Fruit fly (Drosophila melanogaster) whole organism, embryonic: ENCODE data around the gene Ssk.

Experiments used
- CG10366 ChIP-seq: fragments of 200-800 bp; sonication (Bioruptor generic); IDR thresholded peaks from 2 replicates; pipeline ENCODE4 v1.3.6; 2022; ENCODE audit warnings: missing biosample characterization, missing genetic modification characterization
- CG11085 ChIP-seq: fragments of 200-800 bp; sonication (Bioruptor generic); IDR thresholded peaks from 2 replicates; pipeline ENCODE4 v1.3.6; 2022; ENCODE audit warnings: missing biosample characterization, missing genetic modification characterization
- CG11456 ChIP-seq: fragments of 200-800 bp; sonication (Bioruptor generic); IDR thresholded peaks from 3 replicates; pipeline ENCODE4 v1.3.6; 2022; ENCODE audit warnings: missing biosample characterization, missing genetic modification characterization
- CG12942 ChIP-seq: fragments of 200-800 bp; sonication (Bioruptor generic); optimal IDR thresholded peaks from 3 replicates; lab custom pipeline; 2016; ENCODE audit warnings: missing biosample characterization, missing genetic modification characterization
- CG13775 ChIP-seq: fragments of 200-800 bp; sonication (Bioruptor generic); optimal IDR thresholded peaks from 3 replicates; lab custom pipeline; 2017; ENCODE audit warnings: missing biosample characterization, mild to moderate bottlenecking, missing genetic modification characterization
- CG14860 ChIP-seq: fragments of 200-800 bp; sonication (Bioruptor generic); IDR thresholded peaks from 3 replicates; pipeline ENCODE4 v1.3.6; 2022; ENCODE audit warnings: missing biosample characterization, missing genetic modification characterization; ENCODE audit not compliant: partially characterized antibody
- CG15269 ChIP-seq: fragments of 200-800 bp; sonication (Bioruptor generic); optimal IDR thresholded peaks from 2 replicates; lab custom pipeline; 2018; ENCODE audit warnings: missing biosample characterization, mild to moderate bottlenecking, missing genetic modification characterization, moderate library complexity
- CG1602 ChIP-seq: fragments of 200-800 bp; sonication (Bioruptor generic); optimal IDR thresholded peaks from 3 replicates; lab custom pipeline; 2016; ENCODE audit warnings: missing biosample characterization, missing genetic modification characterization
- CG16813 ChIP-seq: fragments of 200-800 bp; sonication (Bioruptor generic); IDR thresholded peaks from 3 replicates; pipeline ENCODE4 v1.3.6; 2022; ENCODE audit warnings: missing biosample characterization, missing genetic modification characterization; ENCODE audit not compliant: partially characterized antibody
- CG18599 ChIP-seq: fragments of 200-800 bp; sonication (Bioruptor generic); optimal IDR thresholded peaks from 3 replicates; lab custom pipeline; 2017; ENCODE audit warnings: missing biosample characterization, missing genetic modification characterization, mild to moderate bottlenecking, moderate library complexity, missing genetic modification reagents
- CG2120 ChIP-seq: fragments of 200-800 bp; sonication (Bioruptor generic); optimal IDR thresholded peaks from 3 replicates; lab custom pipeline; 2016; ENCODE audit warnings: missing biosample characterization, missing genetic modification characterization
- CG33557 ChIP-seq: fragments of 200-800 bp; sonication (Bioruptor generic); optimal IDR thresholded peaks from 2 replicates; lab custom pipeline; 2019; ENCODE audit warnings: missing biosample characterization, mild to moderate bottlenecking, missing genetic modification characterization, moderate library complexity
- CG3995 ChIP-seq: fragments of 200-800 bp; sonication (Bioruptor generic); optimal IDR thresholded peaks from 3 replicates; lab custom pipeline; 2016; ENCODE audit warnings: missing biosample characterization, missing genetic modification characterization
- CG4854 ChIP-seq: fragments of 200-800 bp; sonication (Bioruptor generic); optimal IDR thresholded peaks from 2 replicates; lab custom pipeline; 2016; ENCODE audit warnings: missing biosample characterization, missing genetic modification characterization, inconsistent platforms
- CG6175 ChIP-seq: fragments of 200-800 bp; sonication (Bioruptor generic); IDR thresholded peaks from 3 replicates; pipeline ENCODE4 v1.3.6; 2022; ENCODE audit warnings: missing biosample characterization, missing genetic modification characterization
- CG6272 ChIP-seq: fragments of 200-800 bp; sonication (Bioruptor generic); IDR thresholded peaks from 2 replicates; pipeline ENCODE4 v1.3.6; 2022; ENCODE audit warnings: missing biosample characterization, missing genetic modification characterization
- CG7928 ChIP-seq: fragments of 200-800 bp; sonication (Bioruptor generic); optimal IDR thresholded peaks from 2 replicates; lab custom pipeline; 2017; ENCODE audit warnings: missing biosample characterization, mild to moderate bottlenecking, missing genetic modification characterization
- CG9817 ChIP-seq: fragments of 200-800 bp; sonication (Bioruptor generic); optimal IDR thresholded peaks from 2 replicates; lab custom pipeline; 2018; ENCODE audit warnings: missing biosample characterization, mild to moderate bottlenecking, missing genetic modification characterization, moderate library complexity
- CkIIα-i1 ChIP-seq: fragments of 200-800 bp; sonication (Bioruptor generic); IDR thresholded peaks from 2 replicates; pipeline ENCODE4 v1.3.6; 2022; ENCODE audit warnings: missing biosample characterization, missing genetic modification characterization
- Dad ChIP-seq: fragments of 200-800 bp; sonication (Bioruptor generic); optimal IDR thresholded peaks from 3 replicates; lab custom pipeline; 2016; ENCODE audit warnings: missing biosample characterization, missing genetic modification characterization
- Dbx ChIP-seq: fragments of 200-800 bp; sonication (Bioruptor generic); IDR thresholded peaks from 3 replicates; pipeline ENCODE4 v1.3.6; 2022; ENCODE audit warnings: missing biosample characterization, missing genetic modification characterization
- Dip3 ChIP-seq: fragments of 200-800 bp; sonication (Bioruptor generic); optimal IDR thresholded peaks from 3 replicates; lab custom pipeline; 2016; ENCODE audit warnings: missing biosample characterization, missing genetic modification characterization
- Eip74EF ChIP-seq, 2 experiments: fragments of 200-800 bp in 1 of 2; fragments of >200 bp in 1 of 2; sonication (Bioruptor generic) in 1 of 2; optimal IDR thresholded peaks; 2 replicates each; lab custom pipeline; 2017 to 2019; ENCODE audit warnings: missing biosample characterization in 2 of 2, missing genetic modification characterization in 2 of 2, mild to moderate bottlenecking in 1 of 2, moderate library complexity in 1 of 2
- Elba2 ChIP-seq: fragments of 200-800 bp; sonication (Bioruptor generic); optimal IDR thresholded peaks from 3 replicates; lab custom pipeline; 2016; ENCODE audit warnings: missing biosample characterization, missing genetic modification characterization
- Gug ChIP-seq: fragments of 200-800 bp; sonication (Bioruptor generic); IDR thresholded peaks from 4 replicates; pipeline ENCODE4 v1.3.6; 2022; ENCODE audit warnings: missing biosample characterization, missing genetic modification characterization
- HHEX ChIP-seq: fragments of 200-800 bp; sonication (Bioruptor generic); optimal IDR thresholded peaks from 3 replicates; lab custom pipeline; 2017; ENCODE audit warnings: missing biosample characterization, mild to moderate bottlenecking, missing genetic modification characterization, missing genetic modification reagents
- HmgD ChIP-seq: fragments of 200-800 bp; sonication (Bioruptor generic); optimal IDR thresholded peaks from 3 replicates; lab custom pipeline; 2016; ENCODE audit warnings: missing biosample characterization, missing genetic modification characterization
- Hmx ChIP-seq: fragments of 200-800 bp; sonication (Bioruptor generic); optimal IDR thresholded peaks from 2 replicates; lab custom pipeline; 2016; ENCODE audit warnings: missing biosample characterization, missing genetic modification characterization
- Hr3 ChIP-seq: fragments of 200-800 bp; sonication (Bioruptor generic); optimal IDR thresholded peaks from 3 replicates; lab custom pipeline; 2016; ENCODE audit warnings: missing biosample characterization, missing genetic modification characterization
- Hsf ChIP-seq: fragments of 200-800 bp; sonication (Bioruptor generic); optimal IDR thresholded peaks from 3 replicates; lab custom pipeline; 2016; ENCODE audit warnings: missing biosample characterization, missing genetic modification characterization
- Jarid2 ChIP-seq: fragments of 200-800 bp; sonication (Bioruptor generic); optimal IDR thresholded peaks from 3 replicates; lab custom pipeline; 2017; ENCODE audit warnings: mild to moderate bottlenecking, missing biosample characterization, missing genetic modification reagents, missing genetic modification characterization
- Opbp ChIP-seq: fragments of 200-800 bp; sonication (Bioruptor generic); IDR thresholded peaks from 3 replicates; pipeline ENCODE4 v1.3.6; 2022; ENCODE audit warnings: missing biosample characterization, missing genetic modification characterization; ENCODE audit not compliant: partially characterized antibody
- Optix ChIP-seq: fragments of 200-800 bp; sonication (Bioruptor generic); IDR thresholded peaks from 3 replicates; pipeline ENCODE4 v1.3.6; 2022; ENCODE audit warnings: missing biosample characterization, missing genetic modification characterization
- abd-A ChIP-seq: fragments of 200-800 bp; sonication (Bioruptor generic); optimal IDR thresholded peaks from 3 replicates; lab custom pipeline; 2019; ENCODE audit warnings: missing biosample characterization, mild to moderate bottlenecking, missing genetic modification characterization, moderate library complexity
- bab2 ChIP-seq: fragments of 200-800 bp; sonication (Bioruptor generic); optimal IDR thresholded peaks from 2 replicates; lab custom pipeline; 2016; ENCODE audit warnings: missing biosample characterization, missing genetic modification characterization
- btn ChIP-seq: fragments of 200-800 bp; sonication (Bioruptor generic); optimal IDR thresholded peaks from 2 replicates; lab custom pipeline; 2016; ENCODE audit warnings: missing biosample characterization, missing genetic modification characterization
- cad ChIP-seq: fragments of >200 bp; optimal IDR thresholded peaks from 2 replicates; lab custom pipeline; 2017; ENCODE audit warnings: missing biosample characterization, missing genetic modification characterization
- dan ChIP-seq: fragments of 200-800 bp; sonication (Bioruptor generic); IDR thresholded peaks from 2 replicates; pipeline ENCODE4 v1.3.6; 2022; ENCODE audit warnings: missing biosample characterization, missing genetic modification characterization
- fru ChIP-seq: fragments of >200 bp; optimal IDR thresholded peaks from 2 replicates; lab custom pipeline; 2017
- hbn ChIP-seq: fragments of 200-800 bp; sonication (Bioruptor generic); IDR thresholded peaks from 2 replicates; pipeline ENCODE4 v1.3.6; 2022; ENCODE audit warnings: missing biosample characterization, missing genetic modification characterization; ENCODE audit not compliant: partially characterized antibody
- her ChIP-seq: fragments of 200-800 bp; sonication (Bioruptor generic); optimal IDR thresholded peaks from 2 replicates; lab custom pipeline; 2016; ENCODE audit warnings: missing biosample characterization, missing genetic modification characterization
- lbe ChIP-seq: fragments of 200-800 bp; sonication (Bioruptor generic); optimal IDR thresholded peaks from 2 replicates; lab custom pipeline; 2016; ENCODE audit warnings: missing biosample characterization, mild to moderate bottlenecking, missing genetic modification characterization
- mld ChIP-seq: fragments of 200-800 bp; sonication (Bioruptor generic); IDR thresholded peaks from 3 replicates; pipeline ENCODE4 v1.3.6; 2022; ENCODE audit warnings: missing biosample characterization, missing genetic modification characterization; ENCODE audit not compliant: partially characterized antibody
- p53 ChIP-seq: fragments of 200-800 bp; sonication (Bioruptor generic); optimal IDR thresholded peaks from 2 replicates; lab custom pipeline; 2016; ENCODE audit warnings: missing biosample characterization, missing genetic modification characterization
- pan ChIP-seq, 4 experiments: fragments of >200 bp in 3 of 4; fragments of 200-800 bp in 1 of 4; sonication (Bioruptor generic) in 1 of 4; optimal IDR thresholded peaks in 3 of 4; IDR thresholded peaks in 1 of 4; 2 replicates each; pipeline versions ENCODE4 v1.3.6 to Lab custom; 2017 to 2022; ENCODE audit warnings: missing biosample characterization in 2 of 4, missing genetic modification characterization in 2 of 4, mixed read lengths in 1 of 4
- slp2 ChIP-seq: fragments of 200-800 bp; sonication (Bioruptor generic); optimal IDR thresholded peaks from 2 replicates; lab custom pipeline; 2016; ENCODE audit warnings: missing biosample characterization, missing genetic modification characterization
- tna ChIP-seq: fragments of 200-800 bp; sonication (Bioruptor generic); IDR thresholded peaks from 2 replicates; pipeline ENCODE4 v1.3.6; 2022; ENCODE audit warnings: missing biosample characterization, missing genetic modification characterization; ENCODE audit not compliant: partially characterized antibody
- vnd ChIP-seq: fragments of 200-800 bp; sonication (Bioruptor generic); IDR thresholded peaks from 3 replicates; pipeline ENCODE4 v1.3.6; 2022; ENCODE audit warnings: missing biosample characterization, missing genetic modification characterization; ENCODE audit not compliant: partially characterized antibody
- yki ChIP-seq: fragments of >200 bp; optimal IDR thresholded peaks from 3 replicates; lab custom pipeline; 2018

The Ssk gene

dm6 chr3L:20183345-20184088 lies 4.8 kb upstream of the Ssk start (continued):
- TF ChIP-seq Optix (GFP tag; lab: Robert Waterston, UW) (no peak), tna (GFP tag; lab: Robert Waterston, UW) (no peak), p53 (GFP tag; lab: Kevin White, UChicago) (no peak), Gug (GFP tag; lab: Robert Waterston, UW) (peak; percentile 33; the same call in 2 of the 4 replicates), slp2 (GFP tag; lab: Kevin White, UChicago) (no peak), CG4854 (no peak), hbn (no peak), CG18599 (GFP tag; lab: Kevin White, UChicago) (peak; percentile 68), vnd (no peak), btn (no peak), Dip3 (peak; percentile 12), CG6175 (no peak), lbe (GFP tag; lab: Kevin White, UChicago) (no peak), bab2 (GFP tag; lab: Kevin White, UChicago) (no peak), HHEX (peak; percentile 48), mld (no peak), CG11456 (peak; percentile 27; the same call in 1 of the 3 replicates), Dad (GFP tag; lab: Kevin White, UChicago) (no peak), Dbx (GFP tag; lab: Robert Waterston, UW) (0 out of 3 replicates have a peak, but pooled peaks have one; percentile 36), CG16813 (GFP tag; lab: Robert Waterston, UW) (no peak), abd-A (no peak), Hsf (GFP tag; lab: Kevin White, UChicago) (peak; percentile 64), cad (GFP tag; lab: Kevin White, UChicago) (no peak), CG2120 (GFP tag; lab: Kevin White, UChicago) (peak; percentile 75), CG3995 (GFP tag; lab: Kevin White, UChicago) (no peak), fru (no peak), HmgD (GFP tag; lab: Kevin White, UChicago) (no peak), Jarid2 (no peak), CG6272 (GFP tag; lab: Robert Waterston, UW) (no peak), CkIIα-i1 (GFP tag; lab: Robert Waterston, UW) (no peak), yki (lab: Kevin White, UChicago) (no peak), CG13775 (GFP tag; lab: Kevin White, UChicago) (peak; percentile 52), pan (optimal IDR thresholded peaks at IDR 0.05; lab: Kevin White, UChicago) (no peak), pan (GFP tag; optimal IDR thresholded peaks at IDR 0.05 in 1 of 2, IDR thresholded peaks at IDR 0.05 in 1 of 2) (peak in 1 of 2 experiments; percentile 55), Hmx (GFP tag; lab: Kevin White, UChicago) (peak; percentile 3), CG12942 (GFP tag; lab: Kevin White, UChicago) (peak; percentile 14), Opbp (GFP tag; lab: Robert Waterston, UW) (no peak), CG1602 (GFP tag; lab: Kevin White, UChicago) (peak; percentile 34), CG10366 (GFP tag; lab: Robert Waterston, UW) (no peak), CG7928 (GFP tag; lab: Kevin White, UChicago) (no peak), Eip74EF (GFP tag; optimal IDR thresholded peaks at IDR 0.05; lab: Kevin White, UChicago) (no peak), Hr3 (GFP tag; lab: Kevin White, UChicago) (peak; percentile 52), dan (GFP tag; lab: Robert Waterston, UW) (no peak), CG14860 (GFP tag; lab: Robert Waterston, UW) (no peak), her (GFP tag; lab: Kevin White, UChicago) (no peak), CG9817 (tag; lab: Kevin White, UChicago) (peak; percentile 1), CG11085 (GFP tag; lab: Robert Waterston, UW) (no peak), Elba2 (GFP tag; lab: Kevin White, UChicago) (no peak), CG33557 (no peak), CG15269 (tag; lab: Kevin White, UChicago) (peak; percentile 59)
